Fruit fly (Drosophila melanogaster) whole organism, embryonic: ENCODE data around the gene CG13114.

Experiments
- Blimp-1 ChIP-seq: fragments of 200-800 bp; sonication (Bioruptor generic); optimal IDR thresholded peaks from 3 replicates; lab custom pipeline; 2018; ENCODE audit warnings: missing biosample characterization, missing genetic modification characterization, mild to moderate bottlenecking, moderate library complexity, missing genetic modification reagents
- CG10979 ChIP-seq: fragments of 200-800 bp; sonication (Bioruptor generic); optimal IDR thresholded peaks from 2 replicates; lab custom pipeline; 2018; ENCODE audit warnings: missing biosample characterization, mild to moderate bottlenecking, missing genetic modification characterization, moderate library complexity
- CG11504 ChIP-seq: fragments of 200-800 bp; sonication (Bioruptor generic); optimal IDR thresholded peaks from 3 replicates; lab custom pipeline; 2019; ENCODE audit warnings: missing biosample characterization, mild to moderate bottlenecking, missing genetic modification characterization, moderate library complexity
- CG11560 ChIP-seq: fragments of 200-800 bp; sonication (Bioruptor generic); IDR thresholded peaks from 3 replicates; pipeline ENCODE4 v1.3.6; 2022; ENCODE audit warnings: missing biosample characterization, missing genetic modification characterization
- CG13624 ChIP-seq: fragments of 200-800 bp; sonication (Bioruptor generic); optimal IDR thresholded peaks from 2 replicates; lab custom pipeline; 2016; ENCODE audit warnings: missing biosample characterization, missing genetic modification characterization
- CG1647 ChIP-seq: fragments of 200-800 bp; sonication (Bioruptor generic); optimal IDR thresholded peaks from 3 replicates; lab custom pipeline; 2016; ENCODE audit warnings: missing biosample characterization, missing genetic modification characterization
- CG17802 ChIP-seq: fragments of 200-800 bp; sonication (Bioruptor generic); optimal IDR thresholded peaks from 2 replicates; lab custom pipeline; 2018; ENCODE audit warnings: missing biosample characterization, mild to moderate bottlenecking, missing genetic modification characterization, moderate library complexity
- CG17912 ChIP-seq: fragments of 200-800 bp; sonication (Bioruptor generic); optimal IDR thresholded peaks from 2 replicates; lab custom pipeline; 2018; ENCODE audit warnings: missing biosample characterization, mild to moderate bottlenecking, missing genetic modification characterization
- CG2678 ChIP-seq: fragments of 200-800 bp; sonication (Bioruptor generic); optimal IDR thresholded peaks from 3 replicates; lab custom pipeline; 2019; ENCODE audit warnings: missing biosample characterization, mild to moderate bottlenecking, missing genetic modification characterization, moderate library complexity
- CG32767 ChIP-seq: fragments of 200-800 bp; sonication (Bioruptor generic); IDR thresholded peaks from 2 replicates; pipeline ENCODE4 v1.3.6; 2022; ENCODE audit warnings: missing biosample characterization, missing genetic modification characterization
- CG3281 ChIP-seq: fragments of 200-800 bp; sonication (Bioruptor generic); optimal IDR thresholded peaks from 3 replicates; lab custom pipeline; 2017; ENCODE audit warnings: missing biosample characterization, mild to moderate bottlenecking, missing genetic modification characterization
- CG33213 ChIP-seq: fragments of 200-800 bp; sonication (Bioruptor generic); optimal IDR thresholded peaks from 3 replicates; lab custom pipeline; 2016; ENCODE audit warnings: missing biosample characterization, missing genetic modification characterization
- CG3726 ChIP-seq: fragments of 200-800 bp; sonication (Bioruptor generic); IDR thresholded peaks from 3 replicates; pipeline ENCODE4, ENCODE4 v1.3.6; 2022; ENCODE audit warnings: missing biosample characterization, missing genetic modification characterization
- CG6683 ChIP-seq: fragments of 200-800 bp; sonication (Bioruptor generic); optimal IDR thresholded peaks from 2 replicates; lab custom pipeline; 2017; ENCODE audit warnings: missing biosample characterization, mild to moderate bottlenecking, missing genetic modification characterization, missing genetic modification reagents
- CG6854 ChIP-seq: fragments of 200-800 bp; sonication (Bioruptor generic); optimal IDR thresholded peaks from 3 replicates; lab custom pipeline; 2017; ENCODE audit warnings: missing biosample characterization, mild to moderate bottlenecking, missing genetic modification characterization
- CG7372 ChIP-seq: fragments of 200-800 bp; sonication (Bioruptor generic); IDR thresholded peaks from 2 replicates; pipeline ENCODE4 v1.3.6; 2022; ENCODE audit warnings: missing biosample characterization, missing genetic modification characterization
- CG7786 ChIP-seq: fragments of 200-800 bp; sonication (Bioruptor generic); optimal IDR thresholded peaks from 2 replicates; lab custom pipeline; 2016; ENCODE audit warnings: missing biosample characterization, missing genetic modification characterization
- CG9215 ChIP-seq: fragments of 200-800 bp; sonication (Bioruptor generic); IDR thresholded peaks from 2 replicates; pipeline ENCODE4 v1.3.6; 2022; ENCODE audit warnings: missing biosample characterization, missing genetic modification characterization
- CG9727 ChIP-seq: fragments of 200-800 bp; sonication (Bioruptor generic); optimal IDR thresholded peaks from 3 replicates; lab custom pipeline; 2017; ENCODE audit warnings: missing biosample characterization, mild to moderate bottlenecking, missing genetic modification characterization
- D19A ChIP-seq: fragments of 200-800 bp; optimal IDR thresholded peaks from 3 replicates; lab custom pipeline; 2019; ENCODE audit warnings: missing biosample characterization, mild to moderate bottlenecking, missing genetic modification characterization, moderate library complexity
- Dll ChIP-seq: fragments of 200-800 bp; sonication (Bioruptor generic); IDR thresholded peaks from 4 replicates; pipeline ENCODE4 v1.3.6; 2022; ENCODE audit warnings: missing biosample characterization, missing genetic modification characterization; ENCODE audit not compliant: partially characterized antibody
- ERR ChIP-seq: fragments of 200-800 bp; sonication (Bioruptor generic); optimal IDR thresholded peaks from 2 replicates; lab custom pipeline; 2016; ENCODE audit warnings: missing biosample characterization, missing genetic modification characterization
- Hand ChIP-seq: fragments of 200-800 bp; sonication (Bioruptor generic); optimal IDR thresholded peaks from 2 replicates; lab custom pipeline; 2017; ENCODE audit warnings: mild to moderate bottlenecking, missing biosample characterization, missing genetic modification reagents, missing genetic modification characterization
- Kr ChIP-seq: fragments of 200-800 bp; sonication (Bioruptor generic); optimal IDR thresholded peaks from 2 replicates; lab custom pipeline; 2017; ENCODE audit warnings: missing biosample characterization, mild to moderate bottlenecking, missing genetic modification characterization
- Med ChIP-seq: fragments of 200-800 bp; sonication (Bioruptor generic); peaks from one replicate; lab custom pipeline; 2016; ENCODE audit warnings: missing biosample characterization, missing genetic modification characterization, mild to moderate bottlenecking, inconsistent platforms, moderate library complexity
- NC2α ChIP-seq: fragments of 200-800 bp; sonication (Bioruptor generic); optimal IDR thresholded peaks from 2 replicates; lab custom pipeline; 2016; ENCODE audit warnings: missing biosample characterization, missing genetic modification characterization
- NFAT ChIP-seq: fragments of 200-800 bp; sonication (Bioruptor generic); IDR thresholded peaks from 2 replicates; pipeline ENCODE4 v1.3.6; 2022; ENCODE audit warnings: missing biosample characterization, missing genetic modification characterization
- Nf-YB ChIP-seq: fragments of 200-800 bp; sonication (Bioruptor generic); optimal IDR thresholded peaks from 3 replicates; lab custom pipeline; 2019; ENCODE audit warnings: missing biosample characterization, mild to moderate bottlenecking, missing genetic modification characterization, moderate library complexity
- Spps ChIP-seq: fragments of 200-800 bp; sonication (Bioruptor generic); optimal IDR thresholded peaks from 2 replicates; lab custom pipeline; 2018; ENCODE audit warnings: missing biosample characterization, mild to moderate bottlenecking, missing genetic modification characterization
- al ChIP-seq: fragments of 200-800 bp; sonication (Bioruptor generic); IDR thresholded peaks from 2 replicates; pipeline ENCODE4 v1.3.6; 2022; ENCODE audit warnings: missing biosample characterization, missing genetic modification characterization
- ap ChIP-seq: fragments of 200-800 bp; sonication (Bioruptor generic); IDR thresholded peaks from 2 replicates; pipeline ENCODE4 v1.3.6; 2022; ENCODE audit warnings: missing biosample characterization, missing genetic modification characterization
- ato ChIP-seq: fragments of 200-800 bp; sonication (Bioruptor generic); IDR thresholded peaks from 2 replicates; pipeline ENCODE4 v1.3.6; 2022; ENCODE audit warnings: missing biosample characterization, missing genetic modification characterization; ENCODE audit not compliant: partially characterized antibody
- bcd ChIP-seq: fragments of 200-800 bp; sonication (Bioruptor generic); optimal IDR thresholded peaks from 2 replicates; lab custom pipeline; 2017; ENCODE audit warnings: missing biosample characterization, mild to moderate bottlenecking, missing genetic modification characterization
- corto ChIP-seq: fragments of 200-800 bp; sonication (Bioruptor generic); optimal IDR thresholded peaks from 2 replicates; lab custom pipeline; 2016; ENCODE audit warnings: missing biosample characterization, mild to moderate bottlenecking, missing genetic modification characterization, moderate library complexity
- da ChIP-seq: fragments of 200-800 bp; sonication (Bioruptor generic); optimal IDR thresholded peaks from 2 replicates; lab custom pipeline; 2016; ENCODE audit warnings: missing biosample characterization, missing genetic modification characterization
- en ChIP-seq: fragments of 200-800 bp; sonication (Bioruptor generic); optimal IDR thresholded peaks from 2 replicates; lab custom pipeline; 2016; ENCODE audit warnings: missing biosample characterization, missing genetic modification characterization
- fd96Cb ChIP-seq: fragments of 200-800 bp; sonication (Bioruptor generic); optimal IDR thresholded peaks from 2 replicates; lab custom pipeline; 2018; ENCODE audit warnings: missing biosample characterization, mild to moderate bottlenecking, missing genetic modification characterization, moderate library complexity
- gem ChIP-seq: fragments of 200-800 bp; sonication (Bioruptor generic); optimal IDR thresholded peaks from 2 replicates; lab custom pipeline; 2019; ENCODE audit warnings: missing biosample characterization, mild to moderate bottlenecking, missing genetic modification characterization, moderate library complexity
- ham ChIP-seq: fragments of 200-800 bp; sonication (Bioruptor generic); IDR thresholded peaks from 2 replicates; pipeline ENCODE4 v1.3.6; 2022; ENCODE audit warnings: missing biosample characterization, missing genetic modification characterization
- kay ChIP-seq: fragments of 200-800 bp; sonication (Bioruptor generic); optimal IDR thresholded peaks from 2 replicates; lab custom pipeline; 2016; ENCODE audit warnings: missing biosample characterization, missing genetic modification characterization
- klu ChIP-seq: fragments of 200-800 bp; sonication (Bioruptor generic); IDR thresholded peaks from 2 replicates; pipeline ENCODE4 v1.3.6; 2022; ENCODE audit warnings: missing biosample characterization, missing genetic modification characterization
- lilli ChIP-seq: fragments of 200-800 bp; sonication (Bioruptor generic); optimal IDR thresholded peaks from 3 replicates; lab custom pipeline; 2016; ENCODE audit warnings: missing biosample characterization, missing genetic modification characterization
- pzg ChIP-seq: fragments of 200-800 bp; sonication (Bioruptor generic); optimal IDR thresholded peaks from 3 replicates; lab custom pipeline; 2018; ENCODE audit warnings: missing biosample characterization, mild to moderate bottlenecking, missing genetic modification characterization, moderate library complexity
- salm ChIP-seq: fragments of 200-800 bp; sonication (Bioruptor generic); optimal IDR thresholded peaks from 2 replicates; lab custom pipeline; 2018; ENCODE audit warnings: missing biosample characterization, mild to moderate bottlenecking, missing genetic modification characterization
- scrt ChIP-seq: fragments of 200-800 bp; sonication (Bioruptor generic); optimal IDR thresholded peaks from 2 replicates; lab custom pipeline; 2018; ENCODE audit warnings: missing biosample characterization, mild to moderate bottlenecking, missing genetic modification characterization, moderate library complexity
- sd ChIP-seq: fragments of 200-800 bp; sonication (Bioruptor generic); optimal IDR thresholded peaks from 3 replicates; lab custom pipeline; 2018; ENCODE audit warnings: missing biosample characterization, mild to moderate bottlenecking, missing genetic modification characterization, moderate library complexity
- wek ChIP-seq: fragments of 200-800 bp; sonication (Bioruptor generic); optimal IDR thresholded peaks from 3 replicates; lab custom pipeline; 2018; ENCODE audit warnings: missing biosample characterization, mild to moderate bottlenecking, missing genetic modification characterization, moderate library complexity
- z ChIP-seq: fragments of 200-800 bp; sonication (Bioruptor generic); IDR thresholded peaks from 3 replicates; pipeline ENCODE4 v1.3.6; 2022; ENCODE audit warnings: missing biosample characterization, missing genetic modification characterization
- zen ChIP-seq: fragments of 200-800 bp; sonication (Bioruptor generic); optimal IDR thresholded peaks from 3 replicates; lab custom pipeline; 2018; ENCODE audit warnings: missing biosample characterization, mild to moderate bottlenecking, missing genetic modification characterization, moderate library complexity

Gene CG13114

DNA sequence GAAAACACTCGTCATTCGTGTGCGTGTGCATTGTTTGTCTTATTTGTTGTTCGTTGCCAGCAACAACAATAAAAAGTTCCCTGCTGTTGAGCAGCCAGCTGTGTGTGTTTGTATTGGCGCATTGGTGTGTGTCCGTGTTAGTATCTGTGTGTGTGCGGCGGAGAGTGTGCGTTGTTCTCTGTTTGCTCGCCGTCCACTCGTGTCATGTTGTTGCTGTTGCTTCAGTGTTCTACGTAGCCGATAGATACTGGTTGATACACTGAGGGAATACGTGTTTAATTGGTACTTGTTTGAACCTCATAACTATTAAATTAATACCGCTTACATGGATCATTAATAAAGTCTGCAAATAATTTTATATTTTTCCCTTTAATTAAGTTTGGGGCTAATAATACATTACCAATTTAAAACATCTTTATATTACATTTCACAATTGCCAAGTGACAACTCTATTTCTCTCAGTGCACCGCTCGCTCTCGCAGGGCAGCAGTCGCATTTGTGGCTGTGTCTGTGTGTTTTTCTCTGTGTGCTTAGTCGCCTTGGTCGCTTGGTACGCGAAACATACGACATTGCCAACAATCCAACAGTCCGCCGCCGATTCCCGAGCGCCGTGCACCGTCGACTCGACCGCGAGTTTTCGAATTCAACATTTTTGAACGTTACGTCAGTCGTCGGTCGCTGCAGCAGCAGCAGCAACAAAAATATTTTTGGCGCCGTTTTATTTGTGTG, 22.9 kb downstream of the CG13114 start, which contains the start of gene brwl (continued):
- TF ChIP-seq al (GFP tag; lab: Robert Waterston, UW) (peak; percentile 97), fd96Cb (tag; lab: Kevin White, UChicago) (peak; percentile 99), gem (tag; lab: Kevin White, UChicago) (peak; percentile 100), zen (peak; percentile 99), kay (peak; percentile 98), CG33213 (GFP tag; lab: Kevin White, UChicago) (peak; percentile 97), wek (GFP tag; lab: Kevin White, UChicago) (peak; percentile 87), D19A (tag; lab: Kevin White, UChicago) (peak; percentile 97), CG9215 (GFP tag; lab: Robert Waterston, UW) (peak; percentile 97), CG10979 (tag; lab: Kevin White, UChicago) (peak; percentile 99), CG32767 (GFP tag; lab: Robert Waterston, UW) (peak; percentile 99), ham (GFP tag; lab: Robert Waterston, UW) (peak; percentile 95), CG6683 (GFP tag; lab: Kevin White, UChicago) (peak; percentile 98), klu (GFP tag; lab: Robert Waterston, UW) (peak; percentile 97), CG13624 (GFP tag; lab: Kevin White, UChicago) (peak; percentile 98), Spps (tag; lab: Kevin White, UChicago) (peak; percentile 98), NFAT (GFP tag; lab: Robert Waterston, UW) (peak; percentile 95), Nf-YB (GFP tag; lab: Kevin White, UChicago) (peak; percentile 90), CG6854 (peak; percentile 99), CG9727 (GFP tag; lab: Kevin White, UChicago) (peak; percentile 100), z (GFP tag; lab: Robert Waterston, UW) (peak; percentile 81; the same call in 2 of the 3 replicates), Hand (GFP tag; lab: Kevin White, UChicago) (peak; percentile 97), Dll (no peak), CG11504 (peak; percentile 98), NC2α (GFP tag; lab: Kevin White, UChicago) (peak; percentile 96), ato (GFP tag; lab: Robert Waterston, UW) (peak; percentile 61; the same call in 1 of the 2 replicates), sd (tag; lab: Kevin White, UChicago) (peak; percentile 95), CG3281 (GFP tag; lab: Kevin White, UChicago) (peak; percentile 99), CG2678 (tag; lab: Kevin White, UChicago) (peak; percentile 100), CG7786 (peak; percentile 98), ERR (GFP tag; lab: Kevin White, UChicago) (peak; percentile 96), Med (peak; percentile 100), bcd (peak; percentile 99), CG7372 (GFP tag; lab: Robert Waterston, UW) (peak; percentile 98), da (GFP tag; lab: Kevin White, UChicago) (peak; percentile 95), CG17802 (tag; lab: Kevin White, UChicago) (peak; percentile 87), corto (GFP tag; lab: Kevin White, UChicago) (peak; percentile 94), CG17912 (GFP tag; lab: Kevin White, UChicago) (peak; percentile 83), en (GFP tag; lab: Kevin White, UChicago) (peak; percentile 98), Blimp-1 (GFP tag; lab: Kevin White, UChicago) (peak; percentile 98), CG1647 (GFP tag; lab: Kevin White, UChicago) (peak; percentile 97), salm (peak; percentile 98), lilli (GFP tag; lab: Kevin White, UChicago) (peak; percentile 99), ap (GFP tag; lab: Robert Waterston, UW) (peak; percentile 97), CG11560 (peak; percentile 93), CG3726 (GFP tag; lab: Robert Waterston, UW) (peak; percentile 98), scrt (GFP tag; lab: Kevin White, UChicago) (peak; percentile 98), Kr (peak; percentile 88), pzg (GFP tag; lab: Kevin White, UChicago) (peak; percentile 20)
